Worm (Caenorhabditis elegans) whole organism, late embryonic: ENCODE data around the gene thn-1.

Experiments used
- T23F11.4 ChIP-seq: fragments of 200-800 bp; sonication (Bioruptor generic); optimal IDR thresholded peaks from 2 replicates; lab custom pipeline; 2018; ENCODE audit warnings: mild to moderate bottlenecking, missing genetic modification characterization, missing compliant biosample characterization
- ceh-22 ChIP-seq: sonication (generic microtip); optimal IDR thresholded peaks from 2 replicates; lab custom pipeline; 2017; ENCODE audit warnings: missing biosample characterization, missing genetic modification characterization
- dmd-4 ChIP-seq: sonication (generic microtip); optimal IDR thresholded peaks from 2 replicates; lab custom pipeline; 2016; ENCODE audit warnings: borderline replicate concordance, missing genetic modification characterization, missing compliant biosample characterization
- fkh-10 ChIP-seq: fragments of 150-350 bp; optimal IDR thresholded peaks from 2 replicates; lab custom pipeline; 2014; ENCODE audit warnings: missing biosample characterization, missing genetic modification reagents, missing genetic modification characterization
- nhr-11 ChIP-seq: fragments of 150-350 bp; optimal IDR thresholded peaks from 2 replicates; lab custom pipeline; 2014; ENCODE audit warnings: missing biosample characterization, missing genetic modification characterization
- ref-2 ChIP-seq: sonication (generic microtip); optimal IDR thresholded peaks from 2 replicates; lab custom pipeline; 2016; ENCODE audit warnings: missing genetic modification characterization, missing compliant biosample characterization

DNA sequence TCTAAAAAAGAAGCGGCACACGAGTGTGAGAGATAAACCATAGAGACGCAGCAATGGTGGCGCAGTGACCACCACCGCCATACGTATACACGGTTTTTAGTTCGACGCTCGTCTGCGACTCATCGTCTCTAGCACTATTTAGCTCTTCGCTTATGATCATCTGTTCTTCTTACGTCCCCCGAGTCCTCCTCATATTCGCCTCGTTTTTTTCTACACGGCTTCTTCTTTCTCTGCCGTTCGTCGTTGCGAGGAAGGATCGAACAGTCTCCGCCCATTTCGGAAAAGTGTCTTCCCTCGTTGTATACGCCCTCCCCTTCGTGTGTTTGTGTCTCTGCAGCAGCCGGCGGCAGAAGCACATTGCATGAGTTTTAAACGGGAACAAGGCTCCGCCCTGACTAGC is 14.9 kb upstream of the thn-1 start:
- no peak for TF ChIP-seq ref-2 (tag; lab: Kevin White, UChicago)
- TF ChIP-seq ceh-22: no peak
- TF ChIP-seq fkh-10 (GFP tag; lab: Kevin White, UChicago): no peak
- no peak for TF ChIP-seq dmd-4 (tag; lab: Kevin White, UChicago)
- TF ChIP-seq T23F11.4 (GFP tag; lab: Kevin White, UChicago): no peak
- no peak for TF ChIP-seq nhr-11 (tag; lab: Kevin White, UChicago)
